Fruit fly (Drosophila melanogaster): ENCODE data around the gene CG13907.

CG13907 gene

dm6 chr3L:872389-872972 is 9.3 kb downstream of the CG13907 start (continued):
- TF ChIP-seq CG30020 (tag; optimal IDR thresholded peaks at IDR 0.05) (peak; percentile 32), CG9876 (GFP tag; optimal IDR thresholded peaks at IDR 0.05) (peak; percentile 67), CG12236 (GFP tag; optimal IDR thresholded peaks at IDR 0.05) (no peak), CG14860 (GFP tag; IDR thresholded peaks at IDR 0.05; ENCODE audit: partially characterized antibody) (peak; percentile 80; the same call in 2 of the 3 replicates), CG1603 (tag; optimal IDR thresholded peaks at IDR 0.05) (peak; percentile 35), NFAT (GFP tag; IDR thresholded peaks at IDR 0.05) (0 out of 2 replicates have a peak, but pooled peaks have one; percentile 16), CG31365 (tag; optimal IDR thresholded peaks at IDR 0.05) (no peak), gem (tag; optimal IDR thresholded peaks at IDR 0.05) (peak; percentile 45), CG8290 (GFP tag; optimal IDR thresholded peaks at IDR 0.05) (peak; percentile 17), CG8290 (tag; optimal IDR thresholded peaks at IDR 0.05) (peak in 1 of 2 experiments; percentile 21), HmgD (GFP tag; optimal IDR thresholded peaks at IDR 0.05) (peak; percentile 67), CG4820 (GFP tag; optimal IDR thresholded peaks at IDR 0.05) (peak; percentile 12), Atf-2 (GFP tag; optimal IDR thresholded peaks at IDR 0.05) (peak; percentile 47), B-H2 (GFP tag; optimal IDR thresholded peaks at IDR 0.05) (no peak), br (optimal IDR thresholded peaks at IDR 0.05) (no peak), jumu (GFP tag; optimal IDR thresholded peaks at IDR 0.05) (peak; percentile 72), tna (GFP tag; IDR thresholded peaks at IDR 0.05; ENCODE audit: partially characterized antibody) (peak; percentile 56; the same call in 1 of the 2 replicates), CG15269 (tag; optimal IDR thresholded peaks at IDR 0.05) (peak; percentile 18), CG9797 (GFP tag; optimal IDR thresholded peaks at IDR 0.05) (no peak), lola (GFP tag; optimal IDR thresholded peaks at IDR 0.05) (peak in 1 of 3 experiments; percentile 12), CG2712 (tag; optimal IDR thresholded peaks at IDR 0.05) (peak; percentile 42), Doc3 (GFP tag; IDR thresholded peaks at IDR 0.05; ENCODE audit: partially characterized antibody) (peak; percentile 77; the same call in 2 of the 3 replicates), CG11247 (GFP tag; IDR thresholded peaks at IDR 0.05) (peak; percentile 29; the same call in 1 of the 2 replicates), toy (GFP tag; IDR thresholded peaks at IDR 0.05) (no peak), Ravus (GFP tag; IDR thresholded peaks at IDR 0.05) (no peak), CG10462 (GFP tag; optimal IDR thresholded peaks at IDR 0.05) (no peak), Deaf1 (tag; optimal IDR thresholded peaks at IDR 0.05) (no peak), CG2678 (tag; optimal IDR thresholded peaks at IDR 0.05) (peak; percentile 51), MESR4 (GFP tag; optimal IDR thresholded peaks at IDR 0.05) (no peak), shn (GFP tag; optimal IDR thresholded peaks at IDR 0.05) (peak; percentile 63), E2f1 (GFP tag; IDR thresholded peaks at IDR 0.05) (0 out of 2 replicates have a peak, but pooled peaks have one; percentile 17), Jarid2 (GFP tag; optimal IDR thresholded peaks at IDR 0.05) (no peak), Dad (GFP tag; optimal IDR thresholded peaks at IDR 0.05) (no peak), ranshi (GFP tag; IDR thresholded peaks at IDR 0.05) (peak; percentile 26; the same call in 1 of the 2 replicates), Mad (GFP tag; optimal IDR thresholded peaks at IDR 0.05) (peak; percentile 39), pb (GFP tag; optimal IDR thresholded peaks at IDR 0.05) (no peak), org-1 (GFP tag; optimal IDR thresholded peaks at IDR 0.05) (no peak), CG18599 (GFP tag; optimal IDR thresholded peaks at IDR 0.05) (peak; percentile 2), CG2116 (GFP tag; optimal IDR thresholded peaks at IDR 0.05) (peak; percentile 47), CG10366 (GFP tag; IDR thresholded peaks at IDR 0.05) (no peak), row (GFP tag; IDR thresholded peaks at IDR 0.05) (peak; percentile 81), exex (tag; optimal IDR thresholded peaks at IDR 0.05) (peak; percentile 7), Oaz (GFP tag; IDR thresholded peaks at IDR 0.05) (no peak), pho (GFP tag; optimal IDR thresholded peaks at IDR 0.05) (peak; percentile 47), CG14441 (GFP tag; IDR thresholded peaks at IDR 0.05) (peak; percentile 30; the same call in 1 of the 2 replicates), Sry-β (GFP tag; optimal IDR thresholded peaks at IDR 0.05) (peak; percentile 76), CG12769 (tag; optimal IDR thresholded peaks at IDR 0.05) (peak; percentile 27), fd96Cb (tag; optimal IDR thresholded peaks at IDR 0.05) (no peak), MBD-R2 (GFP tag; IDR thresholded peaks at IDR 0.05) (peak; percentile 56), al (GFP tag; IDR thresholded peaks at IDR 0.05) (peak; percentile 41; the same call in 1 of the 2 replicates)
